Worm (Caenorhabditis elegans) whole organism, midembryonic: Measurements from ENCODE around the gene str-141.

Experiments used
- cog-1 ChIP-seq: sonication (generic microtip); optimal IDR thresholded peaks from 2 replicates; lab custom pipeline; 2016; ENCODE audit warnings: missing genetic modification characterization, missing compliant biosample characterization
- flt-1 ChIP-seq: fragments of 200-800 bp; sonication (Bioruptor generic); IDR thresholded peaks from 2 replicates; pipeline ENCODE4 v1.3.6; 2022; ENCODE audit warnings: missing genetic modification characterization, missing compliant biosample characterization
- klf-2 ChIP-seq: fragments of 200-800 bp; sonication (Bioruptor generic); conservative IDR thresholded peaks from 2 replicates; pipeline ENCODE4 v1.3.6; 2022; ENCODE audit warnings: missing genetic modification reagents, missing genetic modification characterization, missing compliant biosample characterization
- med-1 ChIP-seq: sonication (generic microtip); optimal IDR thresholded peaks from 2 replicates; lab custom pipeline; 2017; ENCODE audit warnings: missing genetic modification characterization, mild to moderate bottlenecking, missing compliant biosample characterization, antibody characterized with exemption, missing genetic modification reagents; ENCODE audit not compliant: insufficient read depth
- ref-1 ChIP-seq: fragments of 200-800 bp; sonication (Bioruptor generic); conservative IDR thresholded peaks from 2 replicates; pipeline ENCODE4 v1.3.6; 2022; ENCODE audit warnings: missing genetic modification reagents, missing genetic modification characterization, missing compliant biosample characterization
- ztf-29 ChIP-seq: fragments of 200-800 bp; sonication (Bioruptor generic); IDR thresholded peaks from 2 replicates; pipeline ENCODE4 v1.3.6; 2022; ENCODE audit warnings: missing genetic modification reagents, missing genetic modification characterization, missing compliant biosample characterization

- no peak for TF ChIP-seq flt-1
- TF ChIP-seq ztf-29 (GFP tag; lab: Robert Waterston, UW), result no peak
- no peak for TF ChIP-seq med-1
- no peak for TF ChIP-seq ref-1 (GFP tag; lab: Robert Waterston, UW)
- no peak for TF ChIP-seq klf-2 (GFP tag; lab: Robert Waterston, UW)
- TF ChIP-seq cog-1 (tag; lab: Kevin White, UChicago), result no peak
These were observed 20.9 kb downstream of the str-141 start, which contains the start of gene srh-46 for ce11 chrV:11302698-11303097.
